Fruit fly (Drosophila melanogaster): ENCODE measurements around the gene CG12011.

Gene CG12011

dm6 chr3L:1668504-1668903, 25.9 kb upstream of the CG12011 start, which contains the start of gene RpL23A (continued):
- TF ChIP-seq CG8290 (GFP tag; optimal IDR thresholded peaks at IDR 0.05), result peak; percentile 95
- TF ChIP-seq CG8290 (tag; optimal IDR thresholded peaks at IDR 0.05), result peak; percentile 84 to 99
- TF ChIP-seq CG1832 (GFP tag; optimal IDR thresholded peaks at IDR 0.05), result no peak
- peak; percentile 98 for TF ChIP-seq YL-1 (GFP tag; optimal IDR thresholded peaks at IDR 0.05)
- peak; percentile 92 for TF ChIP-seq CG10431 (GFP tag; optimal IDR thresholded peaks at IDR 0.05)
- peak; percentile 97 for TF ChIP-seq CG34376 (GFP tag; optimal IDR thresholded peaks at IDR 0.05)
- TF ChIP-seq Dref (GFP tag; IDR thresholded peaks at IDR 0.05), result peak; percentile 56
- peak; percentile 90 for TF ChIP-seq CG7372 (GFP tag; IDR thresholded peaks at IDR 0.05)
- peak; percentile 54; the same call in 1 of the 2 replicates for TF ChIP-seq aop (GFP tag; IDR thresholded peaks at IDR 0.05)
- peak; percentile 74 for TF ChIP-seq CG7928 (GFP tag; optimal IDR thresholded peaks at IDR 0.05)
- TF ChIP-seq CG14710 (tag; optimal IDR thresholded peaks at IDR 0.05), result peak; percentile 97
- peak; percentile 92 for TF ChIP-seq wdn (GFP tag; IDR thresholded peaks at IDR 0.05)
- peak; percentile 89 for TF ChIP-seq E2f1 (GFP tag; IDR thresholded peaks at IDR 0.05)
- no peak for TF ChIP-seq hb (GFP tag; IDR thresholded peaks at IDR 0.05; ENCODE audit: partially characterized antibody)
- peak; percentile 93 for TF ChIP-seq psq (GFP tag; optimal IDR thresholded peaks at IDR 0.05)
- TF ChIP-seq CG18764 (GFP tag; optimal IDR thresholded peaks at IDR 0.05), result peak; percentile 93
- peak; percentile 83 for TF ChIP-seq Spps (tag; optimal IDR thresholded peaks at IDR 0.05)
- peak; percentile 82 for TF ChIP-seq CG12299 (tag; optimal IDR thresholded peaks at IDR 0.05)
- TF ChIP-seq BEAF-32 (GFP tag; optimal IDR thresholded peaks at IDR 0.05), result peak; percentile 67
- TF ChIP-seq caup (GFP tag; optimal IDR thresholded peaks at IDR 0.05; ENCODE audit: severe bottlenecking), result peak; percentile 99
- TF ChIP-seq H15 (GFP tag; IDR thresholded peaks at IDR 0.05), result peak; percentile 92
- TF ChIP-seq CG32767 (GFP tag; IDR thresholded peaks at IDR 0.05), result peak; percentile 66
- TF ChIP-seq mirr (GFP tag; optimal IDR thresholded peaks at IDR 0.05), result peak; percentile 98
- TF ChIP-seq nerfin-1 (tag; optimal IDR thresholded peaks at IDR 0.05), result peak; percentile 90
- peak; percentile 88 for TF ChIP-seq grau (tag; optimal IDR thresholded peaks at IDR 0.05)
- TF ChIP-seq emc (GFP tag; optimal IDR thresholded peaks at IDR 0.05), result peak; percentile 97
- peak; percentile 87 for TF ChIP-seq MBD-R2 (GFP tag; IDR thresholded peaks at IDR 0.05)
- peak; percentile 83 for TF ChIP-seq CG42726 (GFP tag; IDR thresholded peaks at IDR 0.05; ENCODE audit: partially characterized antibody)
- peak; percentile 85 for TF ChIP-seq CG2678 (tag; optimal IDR thresholded peaks at IDR 0.05)
- TF ChIP-seq CG3726 (GFP tag; IDR thresholded peaks at IDR 0.05), result peak; percentile 88
- peak; percentile 95 for TF ChIP-seq Atf3 (GFP tag; optimal IDR thresholded peaks at IDR 0.05)
- peak; percentile 93 for TF ChIP-seq ewg (GFP tag; optimal IDR thresholded peaks at IDR 0.05)
- peak; percentile 92 for TF ChIP-seq CG17829 (tag; optimal IDR thresholded peaks at IDR 0.05)
- TF ChIP-seq Sox100B (GFP tag; optimal IDR thresholded peaks at IDR 0.05), result no peak
- peak; percentile 94 for TF ChIP-seq dysf (GFP tag; IDR thresholded peaks at IDR 0.05)
- peak; percentile 94 for TF ChIP-seq CG30403 (GFP tag; optimal IDR thresholded peaks at IDR 0.05)
- peak; percentile 98 for TF ChIP-seq HLHmδ (GFP tag; optimal IDR thresholded peaks at IDR 0.05)
- peak in 1 of 2 experiments; percentile 18 for TF ChIP-seq Trl (optimal IDR thresholded peaks at IDR 0.05)
- TF ChIP-seq Trl (GFP tag; optimal IDR thresholded peaks at IDR 0.05), result peak; percentile 99
- peak; percentile 85 for TF ChIP-seq CG2889 (GFP tag; IDR thresholded peaks at IDR 0.05)
- peak; percentile 95 for TF ChIP-seq Bteb2 (GFP tag; optimal IDR thresholded peaks at IDR 0.05)
- TF ChIP-seq Awh (GFP tag; IDR thresholded peaks at IDR 0.05), result peak; percentile 91
- TF ChIP-seq Xbp1 (GFP tag; optimal IDR thresholded peaks at IDR 0.05), result peak; percentile 96
- TF ChIP-seq slou (GFP tag; optimal IDR thresholded peaks at IDR 0.05), result peak; percentile 96
- peak; percentile 99 for TF ChIP-seq dm (GFP tag; optimal IDR thresholded peaks at IDR 0.05)
- TF ChIP-seq NC2β (GFP tag; optimal IDR thresholded peaks at IDR 0.05), result peak; percentile 100
- TF ChIP-seq trh (GFP tag; optimal IDR thresholded peaks at IDR 0.05), result peak; percentile 93
- TF ChIP-seq Fer3 (tag; optimal IDR thresholded peaks at IDR 0.05), result peak; percentile 94
- peak; percentile 90 for TF ChIP-seq CG4820 (GFP tag; optimal IDR thresholded peaks at IDR 0.05)
- peak; percentile 90 for TF ChIP-seq tgo (GFP tag; IDR thresholded peaks at IDR 0.05)
- peak; percentile 100 for TF ChIP-seq CG10267 (tag; optimal IDR thresholded peaks at IDR 0.05)
- peak; percentile 83 for TF ChIP-seq TFAM (GFP tag; optimal IDR thresholded peaks at IDR 0.05)
